Worm (Caenorhabditis elegans): Measurements from ENCODE around the gene nhr-100.

DNA sequence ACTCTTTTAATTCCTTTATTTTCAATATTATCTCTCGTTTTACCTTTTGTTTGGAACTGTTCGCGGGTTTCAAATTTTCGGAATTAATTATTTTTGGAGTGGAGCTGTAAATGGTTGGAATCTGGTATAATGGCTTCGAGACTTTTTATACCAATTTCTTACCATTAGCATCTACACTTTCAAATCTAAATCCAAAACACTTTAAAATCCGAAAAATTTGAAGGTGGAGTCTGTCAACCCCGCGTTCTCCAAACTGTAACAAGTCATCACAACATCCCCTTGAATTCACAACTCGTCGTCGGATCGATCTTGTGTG, 28.9 kb downstream of the nhr-100 start, which contains the start of gene nhr-97:
- TF ChIP-seq nfya-1 (tag; optimal IDR thresholded peaks at IDR 0.05; ENCODE audit: borderline replicate concordance, insufficient read depth), result no peak
- TF ChIP-seq lsl-1 (GFP tag; optimal IDR thresholded peaks at IDR 0.05), result no peak
- TF ChIP-seq F57A8.1 (GFP tag; optimal IDR thresholded peaks at IDR 0.05), result no peak
- TF ChIP-seq hmg-20 (GFP tag; IDR thresholded peaks at IDR 0.05), result no peak
- TF ChIP-seq lin-40 (tag; optimal IDR thresholded peaks at IDR 0.05), result no peak
- TF ChIP-seq K11D2.4 (GFP tag; IDR thresholded peaks at IDR 0.05), result no peak
- TF ChIP-seq B0336.3 (GFP tag; IDR thresholded peaks at IDR 0.05), result no peak
- no peak for TF ChIP-seq egl-18 (GFP tag; IDR thresholded peaks at IDR 0.05)
- no peak for TF ChIP-seq F52B5.7 (tag; optimal IDR thresholded peaks at IDR 0.05)
- TF ChIP-seq mxl-1 (tag; optimal IDR thresholded peaks at IDR 0.05), result no peak
- no peak for TF ChIP-seq sea-2 (GFP tag; IDR thresholded peaks at IDR 0.05)
- no peak for TF ChIP-seq ccch-3 (GFP tag; optimal IDR thresholded peaks at IDR 0.05)
